Worm (Caenorhabditis elegans) whole organism, L1 larva: ENCODE data around the gene clec-57.
A peak's percentile ranks its signal among the peaks of the same experiment; 100 is the strongest.

Source experiments
- C16A3.4 ChIP-seq: fragments of 150-350 bp; optimal IDR thresholded peaks from 2 replicates; lab custom pipeline; 2014; ENCODE audit warnings: missing biosample characterization, missing genetic modification characterization
- F16B12.6 ChIP-seq: fragments of 150-350 bp; optimal IDR thresholded peaks from 2 replicates; lab custom pipeline; 2014; ENCODE audit warnings: missing biosample characterization, missing genetic modification characterization
- ceh-82 ChIP-seq, 3 experiments: fragments of 150-350 bp in 1 of 3; sonication (generic microtip) in 2 of 3; optimal IDR thresholded peaks; 2 replicates each; lab custom pipeline; 2014 to 2017; ENCODE audit warnings: missing biosample characterization in 3 of 3, missing genetic modification characterization in 3 of 3
- dpl-1 ChIP-seq, 3 experiments: fragments of 150-350 bp in 2 of 3; sonication (generic microtip) in 1 of 3; optimal IDR thresholded peaks; 2 replicates each; lab custom pipeline; 2014 to 2017; ENCODE audit warnings: missing biosample characterization in 3 of 3, missing genetic modification characterization in 3 of 3, missing genetic modification reagents in 3 of 3
- efl-1 ChIP-seq, 4 experiments: fragments of 150-350 bp; optimal IDR thresholded peaks in 3 of 4; peaks in 1 of 4; 1 replicate in 1 of 4; 2 replicates in 3 of 4; lab custom pipeline; 2014; ENCODE audit warnings: missing biosample characterization in 2 of 4, missing genetic modification characterization in 2 of 4, missing genetic modification reagents in 2 of 4
- efl-3 ChIP-seq: fragments of 200-800 bp; sonication (Bioruptor generic); optimal IDR thresholded peaks from 2 replicates; lab custom pipeline; 2018; ENCODE audit warnings: mild to moderate bottlenecking, missing genetic modification characterization, missing compliant biosample characterization
- elt-3 ChIP-seq, 6 experiments: fragments of 150-350 bp in 1 of 6; sonication (generic microtip); optimal IDR thresholded peaks; 2 replicates each; lab custom pipeline; 2017 to 2018; ENCODE audit warnings: missing biosample characterization in 6 of 6, missing genetic modification characterization in 6 of 6, inconsistent platforms in 1 of 6
- ets-5 ChIP-seq: fragments of 200-800 bp; sonication (Bioruptor generic); IDR thresholded peaks from 2 replicates; pipeline ENCODE4 v1.3.6; 2022; ENCODE audit warnings: missing genetic modification characterization, missing compliant biosample characterization
- fkh-4 ChIP-seq: sonication (generic microtip); optimal IDR thresholded peaks from 2 replicates; lab custom pipeline; 2016; ENCODE audit warnings: missing compliant biosample characterization, missing genetic modification characterization, borderline replicate concordance
- hpl-2 ChIP-seq: fragments of 150-350 bp; optimal IDR thresholded peaks from 2 replicates; lab custom pipeline; 2014; ENCODE audit warnings: missing biosample characterization, missing genetic modification reagents, missing genetic modification characterization
- irx-1 ChIP-seq: sonication (generic microtip); optimal IDR thresholded peaks from 2 replicates; lab custom pipeline; 2016; ENCODE audit warnings: missing genetic modification characterization, missing compliant biosample characterization
- jun-1 ChIP-seq: fragments of 150-350 bp; optimal IDR thresholded peaks from 2 replicates; lab custom pipeline; 2014; ENCODE audit warnings: missing biosample characterization, missing genetic modification reagents, missing genetic modification characterization
- lin-14 ChIP-seq: fragments of 200-800 bp; sonication (Bioruptor generic); optimal IDR thresholded peaks from 2 replicates; lab custom pipeline; 2018; ENCODE audit warnings: mild to moderate bottlenecking, missing genetic modification characterization, moderate library complexity, missing compliant biosample characterization
- lin-35 ChIP-seq, 2 experiments: fragments of 150-350 bp; optimal IDR thresholded peaks; 2 replicates each; lab custom pipeline; 2014; ENCODE audit warnings: missing biosample characterization in 2 of 2, missing genetic modification characterization in 2 of 2, missing genetic modification reagents in 2 of 2
- lir-3 ChIP-seq: sonication (generic microtip); optimal IDR thresholded peaks from 2 replicates; lab custom pipeline; 2016; ENCODE audit warnings: mild to moderate bottlenecking, missing genetic modification characterization, moderate library complexity, missing compliant biosample characterization; ENCODE audit not compliant: poor library complexity
- lsy-2 ChIP-seq, 2 experiments: fragments of 150-350 bp; optimal IDR thresholded peaks; 2 replicates each; lab custom pipeline; 2014; ENCODE audit warnings: missing biosample characterization in 2 of 2, missing genetic modification characterization in 2 of 2
- mab-9 ChIP-seq: fragments of 200-800 bp; sonication (Bioruptor generic); IDR thresholded peaks from 2 replicates; pipeline ENCODE4 v1.3.6; 2022; ENCODE audit warnings: missing genetic modification reagents, missing genetic modification characterization, missing compliant biosample characterization
- mdl-1 ChIP-seq, 2 experiments: fragments of 150-350 bp; optimal IDR thresholded peaks; 2 replicates each; lab custom pipeline; 2014 to 2017; ENCODE audit warnings: missing biosample characterization in 2 of 2, missing genetic modification characterization in 2 of 2, inconsistent platforms in 1 of 2
- nhr-20 ChIP-seq: sonication (generic microtip); optimal IDR thresholded peaks from 2 replicates; lab custom pipeline; 2016; ENCODE audit warnings: mild to moderate bottlenecking, missing genetic modification characterization, missing compliant biosample characterization
- nhr-237 ChIP-seq: fragments of 150-350 bp; optimal IDR thresholded peaks from 2 replicates; lab custom pipeline; 2014; ENCODE audit warnings: missing biosample characterization, missing genetic modification characterization
- nhr-28 ChIP-seq: fragments of 150-350 bp; optimal IDR thresholded peaks from 2 replicates; lab custom pipeline; 2014; ENCODE audit warnings: missing biosample characterization, missing genetic modification characterization
- nhr-71 ChIP-seq: sonication (generic microtip); optimal IDR thresholded peaks from 2 replicates; lab custom pipeline; 2016; ENCODE audit warnings: mild to moderate bottlenecking, missing genetic modification characterization, moderate library complexity, missing compliant biosample characterization
- nhr-85 ChIP-seq: sonication (generic microtip); peaks from one replicate; lab custom pipeline; 2016; ENCODE audit warnings: missing genetic modification characterization, inconsistent platforms, missing compliant biosample characterization
- pqm-1 ChIP-seq: sonication (generic microtip); optimal IDR thresholded peaks from 3 replicates; lab custom pipeline; 2017; ENCODE audit warnings: missing biosample characterization, missing genetic modification characterization
- snu-23 ChIP-seq: sonication (generic microtip); optimal IDR thresholded peaks from 2 replicates; lab custom pipeline; 2016; ENCODE audit warnings: missing genetic modification characterization, missing compliant biosample characterization
- swsn-7 ChIP-seq: sonication (generic microtip); optimal IDR thresholded peaks from 2 replicates; lab custom pipeline; 2016; ENCODE audit warnings: missing genetic modification characterization, missing compliant biosample characterization
- tbx-2 ChIP-seq: sonication (generic microtip); optimal IDR thresholded peaks from 2 replicates; lab custom pipeline; 2016; ENCODE audit warnings: missing genetic modification characterization, missing compliant biosample characterization
- unc-130 ChIP-seq: fragments of 150-350 bp; optimal IDR thresholded peaks from 2 replicates; lab custom pipeline; 2017; ENCODE audit warnings: missing biosample characterization, missing genetic modification characterization, inconsistent platforms
- unc-62 ChIP-seq: fragments of 150-350 bp; optimal IDR thresholded peaks from 2 replicates; lab custom pipeline; 2014; ENCODE audit warnings: missing biosample characterization, missing genetic modification reagents, missing genetic modification characterization
- unc-86 ChIP-seq: sonication (generic microtip); optimal IDR thresholded peaks from 2 replicates; lab custom pipeline; 2016; ENCODE audit warnings: missing genetic modification characterization, missing compliant biosample characterization
- vab-15 ChIP-seq: sonication (generic microtip); optimal IDR thresholded peaks from 2 replicates; lab custom pipeline; 2017; ENCODE audit warnings: missing genotype, mild to moderate bottlenecking, missing genetic modification characterization, missing compliant biosample characterization
- zag-1 ChIP-seq: fragments of 150-350 bp; optimal IDR thresholded peaks from 2 replicates; lab custom pipeline; 2014; ENCODE audit warnings: missing biosample characterization, missing genetic modification characterization
- ztf-4 ChIP-seq: fragments of 150-350 bp; optimal IDR thresholded peaks from 2 replicates; lab custom pipeline; 2014; ENCODE audit warnings: missing biosample characterization, missing genetic modification characterization

Gene clec-57

ce11 chrV:14448669-14449068, 20.4 kb upstream of the clec-57 start:
- peak in 1 of 6 experiments; percentile 69 for TF ChIP-seq elt-3 (tag; optimal IDR thresholded peaks at IDR 0.05; lab: Kevin White, UChicago)
- TF ChIP-seq vab-15 (tag; lab: Kevin White, UChicago), result no peak
- peak; percentile 14 for TF ChIP-seq nhr-71 (tag; lab: Kevin White, UChicago)

DNA sequence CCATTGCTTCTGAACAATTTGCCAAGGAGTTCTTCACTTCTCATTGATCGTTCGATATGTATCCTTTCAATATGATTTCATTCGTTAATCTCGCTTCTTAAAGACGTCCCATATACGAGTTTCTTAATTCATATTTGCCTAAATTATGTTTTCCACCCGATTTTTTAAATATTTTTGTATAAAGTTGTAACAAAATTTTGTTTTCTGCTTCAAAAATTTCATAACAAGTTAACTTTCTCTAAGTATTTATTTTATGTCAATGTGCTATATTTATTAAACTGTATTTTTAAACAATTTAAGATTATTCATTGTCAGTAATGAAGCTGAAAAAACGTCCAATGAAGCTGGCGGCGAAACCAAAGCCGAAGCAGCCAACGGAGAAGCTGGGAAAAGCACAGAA, 19.6 kb upstream of the clec-57 start, which contains the start of gene F23B12.7:
Gene F23B12.7, plus strand, starts transcription at position 301 of the 400 bp plus-strand sequence.
- TF ChIP-seq fkh-4 (no peak), unc-86 (tag; lab: Kevin White, UChicago) (no peak), F16B12.6 (no peak), nhr-28 (no peak), swsn-7 (tag; lab: Kevin White, UChicago) (no peak), hpl-2 (no peak), irx-1 (tag; lab: Kevin White, UChicago) (no peak), ztf-4 (no peak), pqm-1 (tag; lab: Kevin White, UChicago) (no peak), tbx-2 (tag; lab: Kevin White, UChicago) (no peak), ceh-82 (tag; optimal IDR thresholded peaks at IDR 0.05; lab: Kevin White, UChicago) (no peak), jun-1 (tag; lab: Kevin White, UChicago) (no peak)

DNA sequence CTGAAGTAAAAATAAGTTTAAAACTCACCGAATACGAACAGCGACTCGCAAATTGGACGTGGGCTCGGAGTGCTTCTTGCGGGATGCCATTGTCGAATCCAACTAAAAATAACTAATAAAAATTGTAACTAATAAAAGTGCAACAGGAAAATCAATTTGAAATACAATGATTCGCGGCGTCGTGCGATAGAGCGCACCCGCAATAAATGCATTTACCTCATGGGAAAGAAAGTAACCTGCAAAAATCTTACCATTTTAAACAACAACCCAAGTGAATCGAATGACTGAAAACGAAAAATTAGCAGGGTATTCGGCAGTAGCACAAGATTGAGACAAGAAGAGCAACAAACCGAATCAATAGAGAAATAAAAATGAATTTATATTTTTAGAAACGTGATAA, 12.4 kb upstream of the clec-57 start, which contains the start of gene bmk-1:
Gene bmk-1, minus strand, starts transcription at position 359 of the 400 bp plus-strand sequence.
- TF ChIP-seq unc-130 (tag; lab: Kevin White, UChicago) (peak; percentile 16), dpl-1 (GFP tag; optimal IDR thresholded peaks at IDR 0.05; lab: Kevin White, UChicago) (peak; percentile 75 to 87 (median 82)), nhr-28 (no peak), unc-62 (GFP tag; lab: Kevin White, UChicago) (no peak), lin-35 (GFP tag; optimal IDR thresholded peaks at IDR 0.05; lab: Kevin White, UChicago) (peak; percentile 71 to 92), C16A3.4 (tag; lab: Kevin White, UChicago) (peak; percentile 23), efl-1 (optimal IDR thresholded peaks at IDR 0.05; lab: Kevin White, UChicago) (peak; percentile 82 to 94), efl-1 (GFP tag; optimal IDR thresholded peaks at IDR 0.05 in 1 of 2; lab: Kevin White, UChicago) (peak; percentile 84 to 99), snu-23 (GFP tag; lab: Kevin White, UChicago) (peak; percentile 4), zag-1 (tag; lab: Kevin White, UChicago) (no peak), nhr-20 (tag; lab: Kevin White, UChicago) (peak; percentile 13), lsy-2 (tag; optimal IDR thresholded peaks at IDR 0.05; lab: Kevin White, UChicago) (peak in 1 of 2 experiments; percentile 49)

- TF ChIP-seq mdl-1 (tag; optimal IDR thresholded peaks at IDR 0.05; lab: Kevin White, UChicago) (no peak), nhr-237 (tag; lab: Kevin White, UChicago) (no peak)
Observed at ce11 chrV:14457070-14457469, 12.0 kb upstream of the clec-57 start, which contains the start of gene coh-3. Gene coh-3 (plus strand): TSS chrV:14457422.

- TF ChIP-seq efl-1 (optimal IDR thresholded peaks at IDR 0.05; lab: Kevin White, UChicago) (peak in 1 of 2 experiments; percentile 6), efl-1 (GFP tag; optimal IDR thresholded peaks at IDR 0.05 in 1 of 2; lab: Kevin White, UChicago) (peak; percentile 15 to 86), ets-5 (GFP tag; lab: Robert Waterston, UW) (no peak), lin-14 (GFP tag; lab: Kevin White, UChicago) (no peak), nhr-85 (tag; lab: Kevin White, UChicago) (no peak), vab-15 (tag; lab: Kevin White, UChicago) (no peak), dpl-1 (GFP tag; optimal IDR thresholded peaks at IDR 0.05; lab: Kevin White, UChicago) (peak in 1 of 3 experiments; percentile 7), mab-9 (GFP tag; lab: Robert Waterston, UW) (no peak), lir-3 (tag; lab: Kevin White, UChicago) (no peak), efl-3 (GFP tag; lab: Kevin White, UChicago) (no peak)
Observed at ce11 chrV:14460122-14460521, 8.9 kb upstream of the clec-57 start.
